Fruit fly (Drosophila melanogaster) whole organism, embryonic: ENCODE data around the gene CG14655.

Experiments used
- Ada2b ChIP-seq: fragments of 200-800 bp; sonication (Bioruptor generic); IDR thresholded peaks from 2 replicates; pipeline ENCODE4 v1.3.6; 2022; ENCODE audit warnings: missing biosample characterization, missing genetic modification characterization
- Antp ChIP-seq: fragments of 200-800 bp; sonication (Bioruptor generic); optimal IDR thresholded peaks from 3 replicates; lab custom pipeline; 2016; ENCODE audit warnings: missing biosample characterization, missing genetic modification characterization
- Atf-2 ChIP-seq: fragments of 200-800 bp; sonication (Bioruptor generic); optimal IDR thresholded peaks from 2 replicates; lab custom pipeline; 2016; ENCODE audit warnings: missing biosample characterization, missing genetic modification characterization
- CG10462 ChIP-seq: fragments of 200-800 bp; sonication (Bioruptor generic); optimal IDR thresholded peaks from 2 replicates; lab custom pipeline; 2016; ENCODE audit warnings: missing biosample characterization, missing genetic modification characterization
- CG10543 ChIP-seq: fragments of 200-800 bp; sonication (Bioruptor generic); optimal IDR thresholded peaks from 3 replicates; lab custom pipeline; 2017; ENCODE audit warnings: missing biosample characterization, mild to moderate bottlenecking, missing genetic modification characterization, moderate library complexity
- CG12299 ChIP-seq: fragments of 200-800 bp; sonication (Bioruptor generic); optimal IDR thresholded peaks from 2 replicates; lab custom pipeline; 2018; ENCODE audit warnings: missing biosample characterization, mild to moderate bottlenecking, missing genetic modification characterization
- CG1529 ChIP-seq: fragments of 200-800 bp; sonication (Bioruptor generic); optimal IDR thresholded peaks from 3 replicates; lab custom pipeline; 2018; ENCODE audit warnings: missing biosample characterization, missing genetic modification characterization
- CG16815 ChIP-seq: fragments of 200-800 bp; sonication (Bioruptor generic); optimal IDR thresholded peaks from 3 replicates; lab custom pipeline; 2017; ENCODE audit warnings: missing biosample characterization, mild to moderate bottlenecking, missing genetic modification characterization
- CG16863 ChIP-seq: fragments of 200-800 bp; sonication (Bioruptor generic); optimal IDR thresholded peaks from 3 replicates; lab custom pipeline; 2016; ENCODE audit warnings: missing biosample characterization, missing genetic modification characterization
- CG18599 ChIP-seq: fragments of 200-800 bp; sonication (Bioruptor generic); optimal IDR thresholded peaks from 3 replicates; lab custom pipeline; 2017; ENCODE audit warnings: missing biosample characterization, missing genetic modification characterization, mild to moderate bottlenecking, moderate library complexity, missing genetic modification reagents
- CG30403 ChIP-seq: fragments of 200-800 bp; sonication (Bioruptor generic); optimal IDR thresholded peaks from 3 replicates; lab custom pipeline; 2016; ENCODE audit warnings: missing biosample characterization, missing genetic modification characterization
- CG3065 ChIP-seq: fragments of 200-800 bp; sonication (Bioruptor generic); optimal IDR thresholded peaks from 2 replicates; lab custom pipeline; 2016; ENCODE audit warnings: missing biosample characterization, missing genetic modification characterization
- CG42726 ChIP-seq: fragments of 200-800 bp; sonication (Bioruptor generic); IDR thresholded peaks from 2 replicates; pipeline ENCODE4 v1.3.6; 2022; ENCODE audit warnings: missing biosample characterization, missing genetic modification characterization; ENCODE audit not compliant: partially characterized antibody
- CG4424 ChIP-seq: fragments of 200-800 bp; sonication (Bioruptor generic); optimal IDR thresholded peaks from 3 replicates; lab custom pipeline; 2016; ENCODE audit warnings: missing biosample characterization, missing genetic modification characterization
- CG4707 ChIP-seq: fragments of 200-800 bp; sonication (Bioruptor generic); optimal IDR thresholded peaks from 2 replicates; lab custom pipeline; 2018; ENCODE audit warnings: missing biosample characterization, mild to moderate bottlenecking, missing genetic modification characterization, moderate library complexity
- CG5180 ChIP-seq: fragments of 200-800 bp; sonication (Bioruptor generic); optimal IDR thresholded peaks from 3 replicates; lab custom pipeline; 2017; ENCODE audit warnings: missing biosample characterization, missing genetic modification characterization, mild to moderate bottlenecking, moderate library complexity, missing genetic modification reagents
- CG7963 ChIP-seq: fragments of 200-800 bp; sonication (Bioruptor generic); IDR thresholded peaks from 3 replicates; pipeline ENCODE4 v1.3.6; 2022; ENCODE audit warnings: missing biosample characterization, missing genetic modification characterization; ENCODE audit not compliant: partially characterized antibody
- CG8089 ChIP-seq: fragments of 200-800 bp; sonication (Bioruptor generic); optimal IDR thresholded peaks from 3 replicates; lab custom pipeline; 2016; ENCODE audit warnings: missing biosample characterization, missing genetic modification characterization
- CG8765 ChIP-seq: fragments of 200-800 bp; sonication (Bioruptor generic); IDR thresholded peaks from 2 replicates; pipeline ENCODE4 v1.3.6; 2022; ENCODE audit warnings: missing biosample characterization, missing genetic modification characterization
- CG9609 ChIP-seq: fragments of 200-800 bp; sonication (Bioruptor generic); optimal IDR thresholded peaks from 3 replicates; lab custom pipeline; 2016; ENCODE audit warnings: missing biosample characterization, missing genetic modification characterization
- CG9727 ChIP-seq: fragments of 200-800 bp; sonication (Bioruptor generic); optimal IDR thresholded peaks from 3 replicates; lab custom pipeline; 2017; ENCODE audit warnings: missing biosample characterization, mild to moderate bottlenecking, missing genetic modification characterization
- Camta ChIP-seq: fragments of 200-800 bp; sonication (Bioruptor generic); optimal IDR thresholded peaks from 2 replicates; lab custom pipeline; 2016; ENCODE audit warnings: missing biosample characterization, missing genetic modification characterization
- D19B ChIP-seq: fragments of 200-800 bp; sonication (Bioruptor generic); optimal IDR thresholded peaks from 2 replicates; lab custom pipeline; 2017; ENCODE audit warnings: missing biosample characterization, mild to moderate bottlenecking, missing genetic modification characterization
- Doc3 ChIP-seq: fragments of 200-800 bp; sonication (Bioruptor generic); IDR thresholded peaks from 3 replicates; pipeline ENCODE4 v1.3.6; 2022; ENCODE audit warnings: missing biosample characterization, missing genetic modification characterization; ENCODE audit not compliant: partially characterized antibody
- Drgx ChIP-seq: fragments of 200-800 bp; sonication (Bioruptor generic); IDR thresholded peaks from 2 replicates; pipeline ENCODE4 v1.3.6; 2022; ENCODE audit warnings: missing biosample characterization, missing genetic modification characterization
- Ets65A ChIP-seq: fragments of 200-800 bp; sonication (Bioruptor generic); peaks from one replicate; lab custom pipeline; 2016; ENCODE audit warnings: missing biosample characterization, missing genetic modification characterization
- Mrtf ChIP-seq: fragments of 200-800 bp; sonication (Bioruptor generic); IDR thresholded peaks from 3 replicates; pipeline ENCODE4 v1.3.6; 2022; ENCODE audit warnings: missing biosample characterization, missing genetic modification characterization
- NK7.1 ChIP-seq: fragments of 200-800 bp; sonication (Bioruptor generic); optimal IDR thresholded peaks from 3 replicates; lab custom pipeline; 2016; ENCODE audit warnings: missing biosample characterization, missing genetic modification characterization
- Nf-YB ChIP-seq: fragments of 200-800 bp; sonication (Bioruptor generic); optimal IDR thresholded peaks from 3 replicates; lab custom pipeline; 2019; ENCODE audit warnings: missing biosample characterization, mild to moderate bottlenecking, missing genetic modification characterization, moderate library complexity
- Oli ChIP-seq: fragments of 200-800 bp; sonication (Bioruptor generic); optimal IDR thresholded peaks from 2 replicates; lab custom pipeline; 2018; ENCODE audit warnings: missing biosample characterization, mild to moderate bottlenecking, missing genetic modification characterization, moderate library complexity
- PHDP ChIP-seq: fragments of 200-800 bp; sonication (Bioruptor generic); optimal IDR thresholded peaks from 3 replicates; lab custom pipeline; 2018; ENCODE audit warnings: missing biosample characterization, mild to moderate bottlenecking, missing genetic modification characterization, moderate library complexity
- Side ChIP-seq: fragments of 200-800 bp; sonication (Bioruptor generic); optimal IDR thresholded peaks from 2 replicates; lab custom pipeline; 2016; ENCODE audit warnings: missing biosample characterization, missing genetic modification characterization
- ab ChIP-seq: fragments of 200-800 bp; sonication (Bioruptor generic); optimal IDR thresholded peaks from 2 replicates; lab custom pipeline; 2016; ENCODE audit warnings: missing biosample characterization, missing genetic modification characterization
- ash1 ChIP-seq: fragments of 200-800 bp; sonication (Bioruptor generic); optimal IDR thresholded peaks from 2 replicates; lab custom pipeline; 2018; ENCODE audit warnings: missing biosample characterization, mild to moderate bottlenecking, missing genetic modification characterization
- bcd ChIP-seq: fragments of 200-800 bp; sonication (Bioruptor generic); optimal IDR thresholded peaks from 2 replicates; lab custom pipeline; 2017; ENCODE audit warnings: missing biosample characterization, mild to moderate bottlenecking, missing genetic modification characterization
- btn ChIP-seq: fragments of 200-800 bp; sonication (Bioruptor generic); optimal IDR thresholded peaks from 2 replicates; lab custom pipeline; 2016; ENCODE audit warnings: missing biosample characterization, missing genetic modification characterization
- cad ChIP-seq: fragments of >200 bp; optimal IDR thresholded peaks from 2 replicates; lab custom pipeline; 2017; ENCODE audit warnings: missing biosample characterization, missing genetic modification characterization
- cwo ChIP-seq: fragments of 200-800 bp; sonication (Bioruptor generic); optimal IDR thresholded peaks from 3 replicates; lab custom pipeline; 2017; ENCODE audit warnings: missing biosample characterization, missing genetic modification characterization, mild to moderate bottlenecking, moderate library complexity, missing genetic modification reagents
- dimm ChIP-seq: fragments of 200-800 bp; sonication (Bioruptor generic); IDR thresholded peaks from 2 replicates; pipeline ENCODE4 v1.3.6; 2022; ENCODE audit warnings: missing biosample characterization, missing genetic modification characterization
- emc ChIP-seq: fragments of 200-800 bp; sonication (Bioruptor generic); optimal IDR thresholded peaks from 2 replicates; lab custom pipeline; 2016; ENCODE audit warnings: missing biosample characterization, missing genetic modification characterization
- gt ChIP-seq: fragments of 200-800 bp; sonication (Bioruptor generic); IDR thresholded peaks from 2 replicates; pipeline ENCODE4 v1.3.6; 2022; ENCODE audit warnings: missing biosample characterization, missing genetic modification characterization
- hbn ChIP-seq: fragments of 200-800 bp; sonication (Bioruptor generic); IDR thresholded peaks from 2 replicates; pipeline ENCODE4 v1.3.6; 2022; ENCODE audit warnings: missing biosample characterization, missing genetic modification characterization; ENCODE audit not compliant: partially characterized antibody
- hth ChIP-seq: fragments of >200 bp; optimal IDR thresholded peaks from 2 replicates; lab custom pipeline; 2017; ENCODE audit warnings: inconsistent platforms
- kah ChIP-seq: fragments of 200-800 bp; sonication (Bioruptor generic); optimal IDR thresholded peaks from 2 replicates; lab custom pipeline; 2018; ENCODE audit warnings: missing biosample characterization, mild to moderate bottlenecking, missing genetic modification characterization
- onecut ChIP-seq: fragments of 200-800 bp; sonication (Bioruptor generic); IDR thresholded peaks from 2 replicates; pipeline ENCODE4 v1.3.6; 2022; ENCODE audit warnings: missing biosample characterization, missing genetic modification characterization
- sob ChIP-seq: fragments of 200-800 bp; sonication (Bioruptor generic); IDR thresholded peaks from 2 replicates; pipeline ENCODE4 v1.3.6; 2022; ENCODE audit warnings: missing biosample characterization, missing genetic modification characterization
- sr ChIP-seq: fragments of 200-800 bp; sonication (Bioruptor generic); IDR thresholded peaks from 3 replicates; pipeline ENCODE4 v1.3.6; 2022; ENCODE audit warnings: missing biosample characterization, missing genetic modification characterization
- tap ChIP-seq: fragments of 200-800 bp; optimal IDR thresholded peaks from 3 replicates; lab custom pipeline; 2019; ENCODE audit warnings: missing biosample characterization, mild to moderate bottlenecking, missing genetic modification characterization, moderate library complexity
- twi ChIP-seq: fragments of 200-800 bp; optimal IDR thresholded peaks from 2 replicates; lab custom pipeline; 2019; ENCODE audit warnings: missing biosample characterization, mild to moderate bottlenecking, missing genetic modification characterization, moderate library complexity
- usp ChIP-seq: fragments of >200 bp; optimal IDR thresholded peaks from 2 replicates; lab custom pipeline; 2017; ENCODE audit warnings: missing biosample characterization, missing genetic modification characterization
- yki ChIP-seq: fragments of >200 bp; optimal IDR thresholded peaks from 3 replicates; lab custom pipeline; 2018

The CG14655 gene

dm6 chr3R:4806318-4806757 is 26.2 kb upstream of the CG14655 start (continued):
- peak; percentile 50 for TF ChIP-seq Nf-YB (GFP tag; lab: Kevin White, UChicago)
- peak; percentile 70 for TF ChIP-seq CG8089 (GFP tag; lab: Kevin White, UChicago)
- TF ChIP-seq Side, result peak; percentile 46
- TF ChIP-seq Ets65A (GFP tag; lab: Kevin White, UChicago), result no peak
- TF ChIP-seq tap (tag; lab: Kevin White, UChicago), result peak; percentile 53
- TF ChIP-seq CG42726 (GFP tag; lab: Robert Waterston, UW), result peak; percentile 17; the same call in 1 of the 2 replicates
- peak; percentile 54 for TF ChIP-seq btn (GFP tag; lab: Kevin White, UChicago)
- TF ChIP-seq gt (GFP tag; lab: Robert Waterston, UW), result no peak
- peak; percentile 58 for TF ChIP-seq kah (GFP tag; lab: Kevin White, UChicago)
- peak; percentile 70 for TF ChIP-seq CG18599 (GFP tag; lab: Kevin White, UChicago)
- TF ChIP-seq CG7963, result no peak
- TF ChIP-seq Ada2b (GFP tag; lab: Robert Waterston, UW), result peak; percentile 6; the same call in 1 of the 2 replicates
- TF ChIP-seq cad (GFP tag; lab: Kevin White, UChicago), result no peak
- peak; percentile 38; the same call in 1 of the 3 replicates for TF ChIP-seq sr (GFP tag; lab: Robert Waterston, UW)
- TF ChIP-seq CG12299 (tag; lab: Kevin White, UChicago), result peak; percentile 76
- TF ChIP-seq sob, result no peak
- no peak for TF ChIP-seq hbn (GFP tag; lab: Robert Waterston, UW)
- TF ChIP-seq Doc3 (GFP tag; lab: Robert Waterston, UW), result no peak
- TF ChIP-seq emc, result peak; percentile 10
- TF ChIP-seq CG30403 (GFP tag; lab: Kevin White, UChicago), result peak; percentile 6
- TF ChIP-seq CG9609 (GFP tag; lab: Kevin White, UChicago), result peak; percentile 32
- peak; percentile 25 for TF ChIP-seq ash1
- no peak for TF ChIP-seq CG16815 (GFP tag; lab: Kevin White, UChicago)
- TF ChIP-seq twi (tag; lab: Kevin White, UChicago), result no peak
- no peak for TF ChIP-seq D19B (GFP tag; lab: Kevin White, UChicago)
- no peak for TF ChIP-seq usp (GFP tag; lab: Kevin White, UChicago)
- no peak for TF ChIP-seq hth (lab: Kevin White, UChicago)
- no peak for TF ChIP-seq Mrtf (GFP tag; lab: Robert Waterston, UW)
- TF ChIP-seq PHDP (tag; lab: Kevin White, UChicago), result peak; percentile 69
- TF ChIP-seq ab (GFP tag; lab: Kevin White, UChicago), result no peak
- TF ChIP-seq CG10462, result peak; percentile 34
- TF ChIP-seq CG10543, result peak; percentile 73
- peak; percentile 69 for TF ChIP-seq onecut (GFP tag; lab: Robert Waterston, UW)
- TF ChIP-seq CG1529 (GFP tag; lab: Kevin White, UChicago), result peak; percentile 70
- TF ChIP-seq, all 482 proteins: peak for 274

dm6 chr3R:4804828-4805707 is 25.0 kb upstream of the CG14655 start:
- TF ChIP-seq Camta (no peak), Antp (GFP tag; lab: Kevin White, UChicago) (no peak), bcd (GFP tag; lab: Kevin White, UChicago) (peak; percentile 46), CG9727 (GFP tag; lab: Kevin White, UChicago) (peak; percentile 69), Oli (tag; lab: Kevin White, UChicago) (peak; percentile 70), Atf-2 (no peak), NK7.1 (GFP tag; lab: Kevin White, UChicago) (no peak), CG8765 (no peak), gt (GFP tag; lab: Robert Waterston, UW) (no peak), CG4707 (GFP tag; lab: Kevin White, UChicago) (peak; percentile 25), yki (no peak), dimm (GFP tag; lab: Robert Waterston, UW) (no peak), cwo (no peak), CG3065 (GFP tag; lab: Kevin White, UChicago) (no peak), Drgx (GFP tag; lab: Robert Waterston, UW) (0 out of 2 replicates have a peak, but pooled peaks have one; percentile 21), CG16863 (GFP tag; lab: Kevin White, UChicago) (no peak), CG4424 (GFP tag; lab: Kevin White, UChicago) (peak; percentile 63), CG5180 (GFP tag; lab: Kevin White, UChicago) (peak; percentile 31)
